Fruit fly (Drosophila melanogaster) whole organism, adult: Measurements from ENCODE around the gene Ae2.

Experiments
- CG11617 ChIP-seq: fragments of 200-800 bp; sonication (Bioruptor generic); optimal IDR thresholded peaks from 2 replicates; lab custom pipeline; 2017; ENCODE audit warnings: mild to moderate bottlenecking, missing biosample characterization, missing genetic modification reagents, missing genetic modification characterization
- CG1620 ChIP-seq: fragments of 200-800 bp; sonication (Bioruptor generic); optimal IDR thresholded peaks from 2 replicates; lab custom pipeline; 2016; ENCODE audit warnings: missing biosample characterization, missing genetic modification characterization
- Clk ChIP-seq: fragments of 200-800 bp; sonication (Bioruptor generic); optimal IDR thresholded peaks from 2 replicates; lab custom pipeline; 2017; ENCODE audit warnings: missing biosample characterization, missing genetic modification characterization
- Mnt ChIP-seq: fragments of 200-800 bp; sonication (Bioruptor generic); optimal IDR thresholded peaks from 2 replicates; lab custom pipeline; 2016; ENCODE audit warnings: missing biosample characterization, mild to moderate bottlenecking, missing genetic modification characterization
- bab1 ChIP-seq: fragments of 200-800 bp; sonication (Bioruptor generic); optimal IDR thresholded peaks from 3 replicates; lab custom pipeline; 2019; ENCODE audit warnings: missing biosample characterization, mild to moderate bottlenecking, missing genetic modification characterization, moderate library complexity
- cic ChIP-seq: fragments of 200-800 bp; sonication (Bioruptor generic); optimal IDR thresholded peaks from 2 replicates; lab custom pipeline; 2017; ENCODE audit warnings: missing biosample characterization, mild to moderate bottlenecking, missing genetic modification characterization, moderate library complexity
- kay ChIP-seq: fragments of 200-800 bp; sonication (Bioruptor generic); peaks from one replicate; lab custom pipeline; 2016; ENCODE audit warnings: missing biosample characterization, missing genetic modification characterization, borderline replicate concordance
- tj ChIP-seq: fragments of 200-800 bp; sonication (Bioruptor generic); optimal IDR thresholded peaks from 3 replicates; lab custom pipeline; 2017; ENCODE audit warnings: missing biosample characterization, mild to moderate bottlenecking, missing genetic modification characterization, moderate library complexity

- peak; percentile 21 for TF ChIP-seq bab1 (GFP tag; lab: Kevin White, UChicago)
- TF ChIP-seq tj (GFP tag; lab: Kevin White, UChicago): no peak
- TF ChIP-seq kay (GFP tag; lab: Kevin White, UChicago): no peak
- TF ChIP-seq cic (GFP tag; lab: Kevin White, UChicago): no peak
- TF ChIP-seq CG11617 (GFP tag; lab: Kevin White, UChicago): no peak
- TF ChIP-seq CG1620: no peak
- TF ChIP-seq Clk (GFP tag; lab: Kevin White, UChicago): no peak
- no peak for TF ChIP-seq Mnt (GFP tag; lab: Kevin White, UChicago)
Measured at dm6 chr3L:9726707-9727106, 36.6 kb upstream of the Ae2 start, which contains the start of gene Naa60.
